Worm (Caenorhabditis elegans) whole organism, late embryonic: ENCODE measurements around the gene F09C6.10.
"Not testable (repeated sequence)": the region's sequence is repeated elsewhere in the genome, so short reads cannot be mapped to it uniquely, and the experiment has no call there.

Experiments used
- C38D4.7 ChIP-seq: fragments of 200-800 bp; sonication (Bioruptor generic); optimal IDR thresholded peaks from 2 replicates; lab custom pipeline; 2018; ENCODE audit warnings: mild to moderate bottlenecking, missing genetic modification characterization, moderate library complexity, missing compliant biosample characterization
- F13H6.1 ChIP-seq: sonication (generic microtip); optimal IDR thresholded peaks from 2 replicates; lab custom pipeline; 2016; ENCODE audit warnings: missing genetic modification characterization, missing compliant biosample characterization
- K09A11.1 ChIP-seq: sonication (generic microtip); optimal IDR thresholded peaks from 2 replicates; lab custom pipeline; 2017; ENCODE audit warnings: antibody characterized with exemption, mild to moderate bottlenecking, missing genetic modification characterization, missing compliant biosample characterization; ENCODE audit not compliant: insufficient read depth
- T23F11.4 ChIP-seq: fragments of 200-800 bp; sonication (Bioruptor generic); optimal IDR thresholded peaks from 2 replicates; lab custom pipeline; 2018; ENCODE audit warnings: mild to moderate bottlenecking, missing genetic modification characterization, missing compliant biosample characterization
- Y22D7AL.16 ChIP-seq: sonication (generic microtip); optimal IDR thresholded peaks from 2 replicates; lab custom pipeline; 2016; ENCODE audit warnings: missing genetic modification characterization, missing compliant biosample characterization
- ama-1 ChIP-seq: fragments of 150-350 bp; optimal IDR thresholded peaks from 2 replicates; lab custom pipeline; 2014
- ceh-14 ChIP-seq: sonication (generic microtip); optimal IDR thresholded peaks from 2 replicates; lab custom pipeline; 2016; ENCODE audit warnings: missing genotype, missing genetic modification characterization, missing compliant biosample characterization
- ceh-18 ChIP-seq: sonication (generic microtip); optimal IDR thresholded peaks from 2 replicates; lab custom pipeline; 2016; ENCODE audit warnings: missing genetic modification characterization, missing compliant biosample characterization
- ceh-24 ChIP-seq: sonication (generic microtip); optimal IDR thresholded peaks from 2 replicates; lab custom pipeline; 2016; ENCODE audit warnings: mild to moderate bottlenecking, missing genetic modification characterization, missing compliant biosample characterization
- ceh-30 ChIP-seq: fragments of 150-350 bp; optimal IDR thresholded peaks from 2 replicates; lab custom pipeline; 2014; ENCODE audit warnings: missing biosample characterization, missing genetic modification characterization
- ceh-31 ChIP-seq: sonication (generic microtip); optimal IDR thresholded peaks from 2 replicates; lab custom pipeline; 2016; ENCODE audit warnings: missing genetic modification characterization, missing compliant biosample characterization
- ceh-48 ChIP-seq: sonication (generic microtip); optimal IDR thresholded peaks from 2 replicates; lab custom pipeline; 2016; ENCODE audit warnings: missing genetic modification characterization, inconsistent platforms, missing compliant biosample characterization
- che-1 ChIP-seq: sonication (generic microtip); optimal IDR thresholded peaks from 2 replicates; lab custom pipeline; 2016; ENCODE audit warnings: mild to moderate bottlenecking, missing genetic modification characterization, missing compliant biosample characterization
- elt-4 ChIP-seq: sonication (generic microtip); optimal IDR thresholded peaks from 2 replicates; lab custom pipeline; 2016; ENCODE audit warnings: missing genetic modification characterization, missing compliant biosample characterization
- eyg-1 ChIP-seq: sonication (generic microtip); optimal IDR thresholded peaks from 2 replicates; lab custom pipeline; 2016; ENCODE audit warnings: missing genotype, missing genetic modification characterization, missing compliant biosample characterization
- fax-1 ChIP-seq: sonication (generic microtip); optimal IDR thresholded peaks from 2 replicates; lab custom pipeline; 2016; ENCODE audit warnings: missing genotype, missing genetic modification characterization, missing compliant biosample characterization
- fkh-10 ChIP-seq: fragments of 150-350 bp; optimal IDR thresholded peaks from 2 replicates; lab custom pipeline; 2014; ENCODE audit warnings: missing biosample characterization, missing genetic modification reagents, missing genetic modification characterization
- fkh-6 ChIP-seq: sonication (generic microtip); optimal IDR thresholded peaks from 2 replicates; lab custom pipeline; 2016; ENCODE audit warnings: missing genetic modification characterization, missing compliant biosample characterization
- hlh-6 ChIP-seq: sonication (generic microtip); optimal IDR thresholded peaks from 2 replicates; lab custom pipeline; 2016; ENCODE audit warnings: missing genotype, missing genetic modification characterization, missing compliant biosample characterization
- hlh-8 ChIP-seq: sonication (generic microtip); optimal IDR thresholded peaks from 2 replicates; lab custom pipeline; 2016; ENCODE audit warnings: missing genotype, missing genetic modification characterization, missing compliant biosample characterization
- lim-6 ChIP-seq: sonication (generic microtip); optimal IDR thresholded peaks from 2 replicates; lab custom pipeline; 2016; ENCODE audit warnings: missing genetic modification characterization, missing compliant biosample characterization
- madf-2 ChIP-seq: sonication (generic microtip); optimal IDR thresholded peaks from 2 replicates; lab custom pipeline; 2017; ENCODE audit warnings: missing genetic modification characterization, missing compliant biosample characterization
- nfya-1 ChIP-seq: sonication (generic microtip); optimal IDR thresholded peaks from 2 replicates; lab custom pipeline; 2017; ENCODE audit warnings: missing genetic modification characterization, mild to moderate bottlenecking, missing compliant biosample characterization, antibody characterized with exemption, moderate library complexity
- nhr-11 ChIP-seq: fragments of 150-350 bp; optimal IDR thresholded peaks from 2 replicates; lab custom pipeline; 2014; ENCODE audit warnings: missing biosample characterization, missing genetic modification characterization
- odd-2 ChIP-seq: sonication (generic microtip); optimal IDR thresholded peaks from 2 replicates; lab custom pipeline; 2017; ENCODE audit warnings: antibody characterized with exemption, mild to moderate bottlenecking, missing genetic modification characterization, missing compliant biosample characterization
- pag-3 ChIP-seq: sonication (generic microtip); optimal IDR thresholded peaks from 2 replicates; lab custom pipeline; 2016; ENCODE audit warnings: missing compliant biosample characterization, missing genetic modification characterization, borderline replicate concordance
- pax-1 ChIP-seq: fragments of 150-350 bp; optimal IDR thresholded peaks from 2 replicates; lab custom pipeline; 2014; ENCODE audit warnings: missing biosample characterization, missing genetic modification characterization
- pha-2 ChIP-seq: sonication (generic microtip); optimal IDR thresholded peaks from 2 replicates; lab custom pipeline; 2017; ENCODE audit warnings: mild to moderate bottlenecking, missing genetic modification characterization, missing compliant biosample characterization
- pha-4 ChIP-seq: fragments of 150-350 bp; optimal IDR thresholded peaks from 2 replicates; lab custom pipeline; 2018; ENCODE audit warnings: missing biosample characterization, missing genetic modification reagents, missing genetic modification characterization
- pqm-1 ChIP-seq: sonication (generic microtip); optimal IDR thresholded peaks from 2 replicates; lab custom pipeline; 2016; ENCODE audit warnings: missing genetic modification characterization, missing compliant biosample characterization
- pros-1 ChIP-seq: fragments of 150-350 bp; optimal IDR thresholded peaks from 2 replicates; lab custom pipeline; 2014; ENCODE audit warnings: missing biosample characterization, missing genetic modification reagents, missing genetic modification characterization
- sdc-2 ChIP-seq: sonication (generic microtip); optimal IDR thresholded peaks from 2 replicates; lab custom pipeline; 2016; ENCODE audit warnings: missing genotype, missing genetic modification characterization, missing compliant biosample characterization
- sox-2 ChIP-seq: fragments of 200-800 bp; sonication (Bioruptor generic); IDR thresholded peaks from 2 replicates; pipeline ENCODE4 v1.3.6; 2022; ENCODE audit warnings: missing genetic modification reagents, missing genetic modification characterization, missing compliant biosample characterization
- sox-4 ChIP-seq: sonication (generic microtip); optimal IDR thresholded peaks from 2 replicates; lab custom pipeline; 2017; ENCODE audit warnings: mild to moderate bottlenecking, missing genetic modification characterization, inconsistent platforms, missing compliant biosample characterization
- syd-9 ChIP-seq: sonication (generic microtip); optimal IDR thresholded peaks from 2 replicates; lab custom pipeline; 2016; ENCODE audit warnings: mild to moderate bottlenecking, missing genetic modification characterization, moderate library complexity, missing compliant biosample characterization
- tbx-2 ChIP-seq: sonication (generic microtip); optimal IDR thresholded peaks from 2 replicates; lab custom pipeline; 2016; ENCODE audit warnings: missing genetic modification characterization, missing compliant biosample characterization
- tbx-7 ChIP-seq: sonication (generic microtip); optimal IDR thresholded peaks from 2 replicates; lab custom pipeline; 2016; ENCODE audit warnings: missing genotype, missing genetic modification characterization, missing compliant biosample characterization
- ttx-3 ChIP-seq: sonication (generic microtip); optimal IDR thresholded peaks from 2 replicates; lab custom pipeline; 2016; ENCODE audit warnings: missing genetic modification reagents, missing genetic modification characterization, missing compliant biosample characterization
- unc-55 ChIP-seq: sonication (generic microtip); optimal IDR thresholded peaks from 2 replicates; lab custom pipeline; 2017; ENCODE audit warnings: missing biosample characterization, missing genetic modification reagents, missing genetic modification characterization
- unc-86 ChIP-seq: sonication (generic microtip); optimal IDR thresholded peaks from 2 replicates; lab custom pipeline; 2016; ENCODE audit warnings: missing genetic modification characterization, missing compliant biosample characterization
- zip-5 ChIP-seq: sonication (generic microtip); optimal IDR thresholded peaks from 2 replicates; lab custom pipeline; 2016; ENCODE audit warnings: missing genetic modification characterization, missing compliant biosample characterization
- ztf-16 ChIP-seq: sonication (generic microtip); optimal IDR thresholded peaks from 2 replicates; lab custom pipeline; 2017; ENCODE audit warnings: missing genetic modification characterization, missing compliant biosample characterization

F09C6.10 gene

ce11 chrV:16951504-16951903, 35.5 kb upstream of the F09C6.10 start, which contains the start of gene clec-238:
clec-238 (plus strand) TSS chrV:16951804.
- no peak for TF ChIP-seq ceh-24 (tag; lab: Kevin White, UChicago)
- no peak for TF ChIP-seq ceh-30
- no peak for TF ChIP-seq tbx-2
- no peak for TF ChIP-seq unc-86
- no peak for TF ChIP-seq pax-1
- TF ChIP-seq ceh-18 (tag; lab: Kevin White, UChicago) = no peak
- TF ChIP-seq ceh-31 = no peak
- TF ChIP-seq elt-4 (tag; lab: Kevin White, UChicago) = no peak
- no peak for TF ChIP-seq tbx-7 (tag; lab: Kevin White, UChicago)
- no peak for TF ChIP-seq fkh-10
- TF ChIP-seq Y22D7AL.16 (tag; lab: Kevin White, UChicago) = no peak
- no peak for TF ChIP-seq pag-3 (tag; lab: Kevin White, UChicago)
- TF ChIP-seq fkh-6 = no peak
- no peak for TF ChIP-seq odd-2
- no peak for TF ChIP-seq fax-1 (tag; lab: Kevin White, UChicago)
- no peak for TF ChIP-seq ceh-48 (tag; lab: Kevin White, UChicago)
- no peak for TF ChIP-seq syd-9
- no peak for TF ChIP-seq pros-1 (tag; lab: Kevin White, UChicago)
- TF ChIP-seq zip-5 (tag; lab: Kevin White, UChicago) = no peak
- TF ChIP-seq K09A11.1 (tag; lab: Kevin White, UChicago) = no peak

- TF ChIP-seq elt-4 (tag; lab: Kevin White, UChicago) (no peak), ceh-30 (no peak), pha-2 (no peak), pax-1 (no peak), ceh-24 (tag; lab: Kevin White, UChicago) (no peak), pha-4 (tag; lab: Kevin White, UChicago) (no peak), sox-2 (no peak), unc-55 (no peak), madf-2 (tag; lab: Kevin White, UChicago) (no peak), ttx-3 (no peak), hlh-8 (tag; lab: Kevin White, UChicago) (no peak)
Measured at ce11 chrV:16950036-16950435, 34.1 kb upstream of the F09C6.10 start.

DNA sequence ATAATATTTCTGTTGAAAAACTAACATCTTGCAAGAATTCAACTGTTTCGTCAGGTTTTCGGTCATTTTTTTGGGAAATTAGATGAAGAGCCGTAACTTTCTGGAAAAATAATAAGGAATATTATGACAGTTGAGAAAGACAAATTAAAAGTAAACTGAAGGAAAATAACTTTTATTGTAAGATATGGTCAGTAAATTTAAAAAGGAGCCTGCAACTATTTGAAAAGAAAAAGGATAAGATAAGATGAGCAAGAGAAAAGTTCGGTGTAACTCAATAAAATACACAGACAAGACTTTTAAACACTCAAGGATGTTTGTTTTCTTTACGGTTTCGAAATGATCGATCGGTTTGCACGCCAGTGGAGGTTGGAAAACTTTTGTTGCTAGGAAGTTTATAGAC, 33.6 kb upstream of the F09C6.10 start, which contains the start of gene fbxa-111:
fbxa-111 (minus strand) TSS at position 101 of the 400 bp plus-strand sequence.
- not testable (repeated sequence) for TF ChIP-seq hlh-8, sox-4, che-1 (tag; lab: Kevin White, UChicago)
- TF ChIP-seq, all 69 proteins: peak for 0; not testable (repeated sequence) for 69

DNA sequence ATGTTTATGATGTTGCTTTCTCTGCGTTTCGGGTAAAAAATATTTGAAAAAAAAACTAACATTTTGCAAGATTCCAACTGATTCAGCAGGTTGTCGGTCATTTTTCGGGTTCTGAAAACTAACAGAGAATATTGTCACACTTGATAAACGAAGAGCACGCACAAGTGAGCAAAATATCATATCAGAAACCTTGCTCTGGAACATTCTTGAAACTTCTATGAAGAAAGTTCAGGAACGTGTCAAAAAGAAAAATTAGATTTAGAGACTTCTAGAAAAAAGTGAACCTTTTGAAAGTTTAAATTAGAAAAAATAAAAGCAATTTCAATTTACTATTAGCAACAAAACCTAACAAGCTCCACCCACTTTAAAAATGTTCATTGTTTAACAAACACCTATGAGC, 32.0 kb upstream of the F09C6.10 start, which contains the start of gene fbxa-112:
fbxa-112 (minus strand) TSS at position 101 of the 400 bp plus-strand sequence.
- TF ChIP-seq pax-1; pqm-1 (tag; lab: Kevin White, UChicago); ama-1 (lab: Kevin White, UChicago): not testable (repeated sequence)

- TF ChIP-seq fkh-10; K09A11.1 (tag; lab: Kevin White, UChicago); Y22D7AL.16 (tag; lab: Kevin White, UChicago): not testable (repeated sequence)
Measured at ce11 chrV:16938731-16939130, 22.8 kb upstream of the F09C6.10 start, which contains the start of gene fbxa-148. fbxa-148 (plus strand) TSS chrV:16939031.

DNA sequence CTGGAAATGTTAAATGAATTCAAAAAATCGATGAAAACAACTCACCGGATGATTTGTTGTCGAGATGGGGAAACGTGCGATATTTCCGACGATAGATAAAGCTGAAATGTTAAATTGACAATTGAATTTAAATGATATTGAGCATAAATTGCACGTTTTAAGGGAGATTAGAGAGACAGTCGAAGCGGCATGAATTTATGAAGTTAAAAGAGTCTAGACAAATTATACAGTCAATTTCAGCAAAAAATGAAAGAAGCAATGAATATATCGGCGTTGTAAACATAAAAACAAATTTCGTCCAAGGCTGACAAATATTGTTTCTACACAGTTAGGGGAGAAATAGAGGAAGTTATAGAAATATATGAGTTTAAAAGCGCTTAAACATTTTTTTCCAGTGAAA, 11.4 kb upstream of the F09C6.10 start, which contains the start of gene Y102A5C.36:
Y102A5C.36 (minus strand) TSS at position 101 of the 400 bp plus-strand sequence.
- TF ChIP-seq C38D4.7 (GFP tag; lab: Kevin White, UChicago) (no peak), hlh-6 (tag; lab: Kevin White, UChicago) (no peak), eyg-1 (tag; lab: Kevin White, UChicago) (no peak), odd-2 (no peak), T23F11.4 (GFP tag; lab: Kevin White, UChicago) (no peak), sdc-2 (tag; lab: Kevin White, UChicago) (no peak), lim-6 (tag; lab: Kevin White, UChicago) (no peak), hlh-8 (tag; lab: Kevin White, UChicago) (no peak), zip-5 (tag; lab: Kevin White, UChicago) (no peak), ceh-31 (no peak), F13H6.1 (tag; lab: Kevin White, UChicago) (no peak), ztf-16 (no peak), pag-3 (tag; lab: Kevin White, UChicago) (no peak), ceh-14 (tag; lab: Kevin White, UChicago) (no peak), nhr-11 (no peak), nfya-1 (tag; lab: Kevin White, UChicago) (no peak), pqm-1 (tag; lab: Kevin White, UChicago) (no peak)
